Worm (Caenorhabditis elegans): ENCODE results near the gene F35A5.1.

DNA sequence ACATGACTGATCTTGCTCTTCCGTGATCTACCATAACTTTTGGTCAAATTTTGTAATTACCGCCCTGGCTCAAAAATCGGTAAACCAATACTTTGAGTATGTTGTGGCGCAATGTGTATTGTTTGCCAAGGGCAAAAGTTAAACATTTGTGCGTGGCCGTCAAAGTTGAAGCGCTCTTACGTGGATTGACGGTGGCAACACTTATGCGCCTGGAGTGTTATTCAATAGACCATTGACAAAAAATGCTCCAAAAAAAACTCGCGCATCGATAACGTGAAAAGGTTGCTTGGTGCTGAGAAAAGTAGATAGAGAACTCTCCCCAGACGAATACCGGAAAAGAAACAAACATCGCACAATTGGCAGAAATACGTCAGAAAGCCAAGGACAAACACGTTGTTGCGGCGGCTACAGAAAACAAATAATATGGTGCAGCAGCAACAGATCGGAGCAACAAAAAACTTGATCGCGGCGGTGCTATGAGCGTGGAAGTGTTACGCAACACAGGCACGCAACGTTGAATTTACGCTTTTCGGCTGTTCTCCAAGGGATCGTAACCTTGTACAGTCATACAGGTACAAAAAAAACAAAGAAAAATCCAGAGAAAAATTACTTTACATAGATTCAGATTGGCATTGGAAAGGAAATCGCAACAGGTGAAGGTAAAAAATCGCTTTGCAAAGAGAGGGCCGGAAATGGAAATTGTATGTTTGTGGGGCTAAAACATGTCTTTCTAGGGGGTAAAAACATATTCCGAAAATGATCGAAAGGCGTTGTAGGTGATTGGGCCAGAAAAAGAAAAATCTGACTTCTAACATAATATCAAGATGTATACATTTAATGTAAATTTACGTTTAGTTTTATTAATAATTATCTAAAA lies 26.9 kb downstream of the F35A5.1 start:
- TF ChIP-seq hmg-1.2 (GFP tag; IDR thresholded peaks at IDR 0.05) (no peak), pbrm-1 (GFP tag; IDR thresholded peaks at IDR 0.05) (no peak), dox-1 (GFP tag; IDR thresholded peaks at IDR 0.05) (no peak), B0019.2 (GFP tag; conservative IDR thresholded peaks at IDR 0.05) (no peak), nfya-1 (tag; optimal IDR thresholded peaks at IDR 0.05; ENCODE audit: borderline replicate concordance, insufficient read depth) (no peak), mcd-1 (GFP tag; IDR thresholded peaks at IDR 0.05) (no peak), madf-6 (GFP tag; IDR thresholded peaks at IDR 0.05) (no peak), ceh-40 (GFP tag; IDR thresholded peaks at IDR 0.05) (no peak), unc-62 (GFP tag; optimal IDR thresholded peaks at IDR 0.05) (no peak), F55B11.4 (tag; optimal IDR thresholded peaks at IDR 0.05; ENCODE audit: borderline replicate concordance, insufficient read depth) (no peak), somi-1 (GFP tag; optimal IDR thresholded peaks at IDR 0.05) (no peak), pha-4 (tag; optimal IDR thresholded peaks at IDR 0.05) (no peak), unc-130 (GFP tag; optimal IDR thresholded peaks at IDR 0.05) (no peak)
